Fruit fly (Drosophila melanogaster): ENCODE results near the gene hzg.

The hzg gene

dm6 chr3L:16041260-16042079 is 36.9 kb upstream of the hzg start (continued):
- peak; percentile 48 for TF ChIP-seq kni (GFP tag; optimal IDR thresholded peaks at IDR 0.05)
- TF ChIP-seq en (GFP tag; optimal IDR thresholded peaks at IDR 0.05): no peak
- TF ChIP-seq sim (GFP tag; IDR thresholded peaks at IDR 0.05): no peak
- TF ChIP-seq chm (GFP tag; IDR thresholded peaks at IDR 0.05): peak; percentile 13; the same call in 1 of the 2 replicates
- TF ChIP-seq CG1529 (GFP tag; optimal IDR thresholded peaks at IDR 0.05): no peak
- TF ChIP-seq CG1024 (GFP tag; IDR thresholded peaks at IDR 0.05): no peak
- peak; percentile 79 for TF ChIP-seq CG10321 (GFP tag; IDR thresholded peaks at IDR 0.05)
- no peak for TF ChIP-seq Ets97D (GFP tag; optimal IDR thresholded peaks at IDR 0.05)
- TF ChIP-seq nom (GFP tag; optimal IDR thresholded peaks at IDR 0.05): peak; percentile 97
- TF ChIP-seq PHDP (tag; optimal IDR thresholded peaks at IDR 0.05): no peak
- peak; percentile 62; the same call in 1 of the 3 replicates for TF ChIP-seq CG2199 (GFP tag; IDR thresholded peaks at IDR 0.05)
- no peak for TF ChIP-seq dm (GFP tag; optimal IDR thresholded peaks at IDR 0.05)
- TF ChIP-seq CG1792 (GFP tag; optimal IDR thresholded peaks at IDR 0.05): no peak
- 0 out of 3 replicates have a peak, but pooled peaks have one; percentile 33 for TF ChIP-seq HLH4C (GFP tag; IDR thresholded peaks at IDR 0.05; ENCODE audit: partially characterized antibody)
- TF ChIP-seq CG34422 (GFP tag; IDR thresholded peaks at IDR 0.05): no peak
- TF ChIP-seq Side (GFP tag; optimal IDR thresholded peaks at IDR 0.05): no peak
- no peak for TF ChIP-seq Jarid2 (GFP tag; optimal IDR thresholded peaks at IDR 0.05)
- no peak for TF ChIP-seq Neu2 (GFP tag; optimal IDR thresholded peaks at IDR 0.05; ENCODE audit: borderline replicate concordance)
- peak; percentile 30; the same call in 1 of the 2 replicates for TF ChIP-seq CG6272 (GFP tag; IDR thresholded peaks at IDR 0.05)
- no peak for TF ChIP-seq abd-A (tag; optimal IDR thresholded peaks at IDR 0.05)
- no peak for TF ChIP-seq Elba2 (GFP tag; optimal IDR thresholded peaks at IDR 0.05)
- TF ChIP-seq bsh (GFP tag; optimal IDR thresholded peaks at IDR 0.05): peak in 1 of 2 experiments; percentile 76
- TF ChIP-seq CoRest (tag; optimal IDR thresholded peaks at IDR 0.05): no peak
- TF ChIP-seq CG17385 (GFP tag; optimal IDR thresholded peaks at IDR 0.05): no peak
- no peak for TF ChIP-seq kah (GFP tag; optimal IDR thresholded peaks at IDR 0.05)
- peak; percentile 24 for TF ChIP-seq cg (GFP tag; optimal IDR thresholded peaks at IDR 0.05)
- TF ChIP-seq her (GFP tag; optimal IDR thresholded peaks at IDR 0.05): no peak
- no peak for TF ChIP-seq Atf6 (GFP tag; IDR thresholded peaks at IDR 0.05)
- no peak for TF ChIP-seq CG3407 (GFP tag; optimal IDR thresholded peaks at IDR 0.05)
- no peak for TF ChIP-seq klu (GFP tag; IDR thresholded peaks at IDR 0.05)
- peak; percentile 33 for TF ChIP-seq CG1832 (GFP tag; optimal IDR thresholded peaks at IDR 0.05)
- 0 out of 3 replicates have a peak, but pooled peaks have one; percentile 53 for TF ChIP-seq mld (GFP tag; IDR thresholded peaks at IDR 0.05; ENCODE audit: partially characterized antibody)
- TF ChIP-seq CG12155 (GFP tag; optimal IDR thresholded peaks at IDR 0.05): no peak
- TF ChIP-seq H15 (GFP tag; IDR thresholded peaks at IDR 0.05): no peak
- TF ChIP-seq oc (tag; optimal IDR thresholded peaks at IDR 0.05): no peak
- no peak for TF ChIP-seq gro (GFP tag; optimal IDR thresholded peaks at IDR 0.05)
- no peak for TF ChIP-seq gfzf (GFP tag; optimal IDR thresholded peaks at IDR 0.05)
- no peak for TF ChIP-seq Mad (GFP tag; optimal IDR thresholded peaks at IDR 0.05)
- TF ChIP-seq CG9609 (GFP tag; optimal IDR thresholded peaks at IDR 0.05): no peak
- no peak for TF ChIP-seq Taf1 (GFP tag; IDR thresholded peaks at IDR 0.05)
- no peak for TF ChIP-seq Bdp1 (GFP tag; optimal IDR thresholded peaks at IDR 0.05)
- TF ChIP-seq sima (GFP tag; optimal IDR thresholded peaks at IDR 0.05): no peak
- no peak for TF ChIP-seq CG9437 (GFP tag; optimal IDR thresholded peaks at IDR 0.05)
- TF ChIP-seq Nf-YC (tag; optimal IDR thresholded peaks at IDR 0.05): no peak
- TF ChIP-seq B-H1 (GFP tag; IDR thresholded peaks at IDR 0.05): no peak
- TF ChIP-seq NfI (GFP tag; optimal IDR thresholded peaks at IDR 0.05): no peak
- TF ChIP-seq ash1 (GFP tag; optimal IDR thresholded peaks at IDR 0.05): peak; percentile 8
- TF ChIP-seq eve (GFP tag; optimal IDR thresholded peaks at IDR 0.05): peak in 1 of 2 experiments; percentile 42
- TF ChIP-seq cwo (GFP tag; optimal IDR thresholded peaks at IDR 0.05): no peak
